Worm (Caenorhabditis elegans): ENCODE results near the gene let-60.

let-60 gene

ce11 chrIV:11692071-11692673 lies 1.3 kb upstream of the let-60 start (continued):
- TF ChIP-seq die-1 (tag; optimal IDR thresholded peaks at IDR 0.05): no peak
- no peak for TF ChIP-seq zim-3 (tag; optimal IDR thresholded peaks at IDR 0.05)
- peak; percentile 53 for TF ChIP-seq ZK185.1 (tag; optimal IDR thresholded peaks at IDR 0.05; ENCODE audit: poor library complexity, severe bottlenecking)
- TF ChIP-seq hmg-1.2 (GFP tag; IDR thresholded peaks at IDR 0.05): peak; percentile 90
- no peak for TF ChIP-seq B0261.1 (tag; optimal IDR thresholded peaks at IDR 0.05)
- TF ChIP-seq bed-1 (GFP tag; IDR thresholded peaks at IDR 0.05): no peak
- no peak for TF ChIP-seq nfya-1 (tag; optimal IDR thresholded peaks at IDR 0.05; ENCODE audit: borderline replicate concordance, insufficient read depth)
- no peak for TF ChIP-seq rpc-1 (optimal IDR thresholded peaks at IDR 0.05)
- TF ChIP-seq rpc-1 (tag; optimal IDR thresholded peaks at IDR 0.05): no peak
- no peak for TF ChIP-seq hlh-26 (GFP tag; conservative IDR thresholded peaks at IDR 0.05)
- TF ChIP-seq Y53G8AR.9 (GFP tag; conservative IDR thresholded peaks at IDR 0.05): no peak
- TF ChIP-seq nhr-90 (tag; optimal IDR thresholded peaks at IDR 0.05): peak; percentile 69
- TF ChIP-seq Y53F4B.3 (GFP tag; IDR thresholded peaks at IDR 0.05): no peak
- no peak for TF ChIP-seq Y95B8A.8 (GFP tag; IDR thresholded peaks at IDR 0.05)
- TF ChIP-seq nhr-80 (tag; optimal IDR thresholded peaks at IDR 0.05): peak; percentile 98
- TF ChIP-seq nhr-179 (tag; optimal IDR thresholded peaks at IDR 0.05): no peak
- peak; percentile 45; the same call in 1 of the 2 replicates for TF ChIP-seq Y56A3A.18 (GFP tag; IDR thresholded peaks at IDR 0.05)
- peak; percentile 28 for TF ChIP-seq repo-1 (tag; optimal IDR thresholded peaks at IDR 0.05)
- TF ChIP-seq tlf-1 (GFP tag; optimal IDR thresholded peaks at IDR 0.05): no peak
- TF ChIP-seq ztf-6 (GFP tag; IDR thresholded peaks at IDR 0.05): no peak
- TF ChIP-seq lsy-27 (tag; optimal IDR thresholded peaks at IDR 0.05; ENCODE audit: borderline replicate concordance, insufficient read depth): no peak
- TF ChIP-seq unc-62 (GFP tag; optimal IDR thresholded peaks at IDR 0.05): no peak
- no peak for TF ChIP-seq F10E7.11 (tag; optimal IDR thresholded peaks at IDR 0.05)
- TF ChIP-seq rcor-1 (GFP tag; IDR thresholded peaks at IDR 0.05): 0 out of 2 replicates have a peak, but pooled peaks have one; percentile 23
- no peak for TF ChIP-seq F49E8.2 (tag; optimal IDR thresholded peaks at IDR 0.05; ENCODE audit: insufficient read depth)
- TF ChIP-seq mes-4 (tag; optimal IDR thresholded peaks at IDR 0.05): no peak
- TF ChIP-seq F55B11.4 (tag; optimal IDR thresholded peaks at IDR 0.05; ENCODE audit: borderline replicate concordance, insufficient read depth): no peak
- no peak for TF ChIP-seq efl-1 (GFP tag; optimal IDR thresholded peaks at IDR 0.05)
- peak; percentile 83 for TF ChIP-seq dox-1 (GFP tag; IDR thresholded peaks at IDR 0.05)
- TF ChIP-seq let-526 (GFP tag; IDR thresholded peaks at IDR 0.05): no peak
- TF ChIP-seq pbrm-1 (GFP tag; IDR thresholded peaks at IDR 0.05): peak; percentile 42; the same call in 1 of the 2 replicates
- TF ChIP-seq dpff-1 (tag; optimal IDR thresholded peaks at IDR 0.05): no peak
- no peak for TF ChIP-seq somi-1 (GFP tag; optimal IDR thresholded peaks at IDR 0.05)
- no peak for TF ChIP-seq F33H1.4 (GFP tag; IDR thresholded peaks at IDR 0.05)
- TF ChIP-seq egl-44 (GFP tag; IDR thresholded peaks at IDR 0.05): 0 out of 2 replicates have a peak, but pooled peaks have one; percentile 21
- TF ChIP-seq F52B5.7 (tag; optimal IDR thresholded peaks at IDR 0.05): no peak
- TF ChIP-seq mcd-1 (GFP tag; IDR thresholded peaks at IDR 0.05): peak; percentile 66
- TF ChIP-seq let-607 (tag; optimal IDR thresholded peaks at IDR 0.05): peak in 1 of 2 experiments; percentile 53
- TF ChIP-seq mxl-1 (tag; optimal IDR thresholded peaks at IDR 0.05): no peak
- peak; percentile 66 for TF ChIP-seq K12H6.12 (tag; optimal IDR thresholded peaks at IDR 0.05)
- TF ChIP-seq attf-6 (GFP tag; IDR thresholded peaks at IDR 0.05): no peak
- TF ChIP-seq lin-54 (GFP tag; optimal IDR thresholded peaks at IDR 0.05): peak; percentile 34
- no peak for TF ChIP-seq egl-18 (GFP tag; IDR thresholded peaks at IDR 0.05)
- TF ChIP-seq snpc-1.1 (tag; optimal IDR thresholded peaks at IDR 0.05; ENCODE audit: insufficient read depth): no peak
- TF ChIP-seq snpc-3.4 (tag; optimal IDR thresholded peaks at IDR 0.05): no peak
- TF ChIP-seq mel-28 (tag; optimal IDR thresholded peaks at IDR 0.05; ENCODE audit: borderline replicate concordance): no peak
- TF ChIP-seq B0336.3 (GFP tag; IDR thresholded peaks at IDR 0.05): peak; percentile 86
- TF ChIP-seq nhr-27 (tag; optimal IDR thresholded peaks at IDR 0.05): no peak
